Fruit fly (Drosophila melanogaster): Measurements from ENCODE around the gene CG33767.
"Not testable (repeated sequence)": the region's sequence is repeated elsewhere in the genome, so short reads cannot be mapped to it uniquely, and the experiment has no call there.

The CG33767 gene

DNA sequence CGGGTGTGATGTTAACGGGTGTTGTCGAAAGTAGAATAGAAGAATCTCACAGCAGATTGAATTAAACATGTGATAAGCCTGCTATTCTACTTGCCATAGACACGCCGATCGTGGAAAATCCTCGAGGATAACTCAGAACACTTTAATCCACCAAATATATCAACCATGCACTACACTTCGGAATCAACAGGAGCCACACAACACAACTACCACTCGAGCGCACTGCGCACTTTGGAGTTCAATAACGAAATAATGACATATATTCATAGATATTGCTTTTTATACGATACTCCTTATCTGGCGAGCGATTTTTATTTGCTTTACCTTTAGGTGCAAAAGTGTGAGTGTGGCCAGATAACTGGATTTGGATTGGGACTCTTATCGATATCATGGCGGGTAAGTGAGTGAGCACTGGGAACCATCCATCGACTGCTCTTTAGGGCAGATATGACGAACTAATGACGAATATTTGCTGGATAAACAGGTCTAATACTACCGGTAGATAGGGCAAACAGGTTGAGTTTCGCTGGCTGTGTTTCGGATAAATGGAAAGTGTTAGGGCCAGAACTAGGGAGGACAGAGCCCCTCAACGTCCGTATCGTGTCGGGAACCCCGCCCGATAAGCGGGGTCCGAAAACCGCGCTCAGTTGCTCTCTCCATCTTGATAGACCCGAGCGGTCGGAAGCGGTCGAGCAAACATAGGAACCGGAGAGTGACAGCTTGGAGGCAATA, 23.3 kb downstream of the CG33767 start, which contains the start of gene Jhbp6:
Gene Jhbp6, plus strand, starts transcription at position 682 of the 732 bp plus-strand sequence.
- no peak for TF ChIP-seq CTCF (optimal IDR thresholded peaks at IDR 0.05)
- TF ChIP-seq CG8478 (optimal IDR thresholded peaks at IDR 0.05) = no peak

DNA sequence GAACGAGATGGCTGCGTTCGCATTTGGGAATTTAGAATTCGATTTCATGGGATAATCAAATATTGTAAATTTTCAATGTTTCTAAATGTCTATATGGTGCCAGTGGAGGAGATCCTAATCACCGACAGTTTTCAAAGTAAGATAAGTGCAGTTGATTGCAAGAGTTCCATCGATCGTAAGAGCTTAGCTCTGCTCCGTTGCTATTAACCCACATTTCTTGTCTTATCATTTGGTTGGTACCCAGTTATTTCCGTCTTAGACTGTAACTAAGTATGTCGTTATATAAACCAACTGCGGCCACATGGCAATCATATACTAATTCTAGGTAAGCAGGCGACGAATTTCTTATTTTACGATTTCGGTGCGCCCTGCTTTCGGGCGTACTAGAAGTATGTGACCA, 24.1 kb downstream of the CG33767 start:
- no peak for TF ChIP-seq CG8478 (optimal IDR thresholded peaks at IDR 0.05)
- no peak for TF ChIP-seq CTCF (optimal IDR thresholded peaks at IDR 0.05)

DNA sequence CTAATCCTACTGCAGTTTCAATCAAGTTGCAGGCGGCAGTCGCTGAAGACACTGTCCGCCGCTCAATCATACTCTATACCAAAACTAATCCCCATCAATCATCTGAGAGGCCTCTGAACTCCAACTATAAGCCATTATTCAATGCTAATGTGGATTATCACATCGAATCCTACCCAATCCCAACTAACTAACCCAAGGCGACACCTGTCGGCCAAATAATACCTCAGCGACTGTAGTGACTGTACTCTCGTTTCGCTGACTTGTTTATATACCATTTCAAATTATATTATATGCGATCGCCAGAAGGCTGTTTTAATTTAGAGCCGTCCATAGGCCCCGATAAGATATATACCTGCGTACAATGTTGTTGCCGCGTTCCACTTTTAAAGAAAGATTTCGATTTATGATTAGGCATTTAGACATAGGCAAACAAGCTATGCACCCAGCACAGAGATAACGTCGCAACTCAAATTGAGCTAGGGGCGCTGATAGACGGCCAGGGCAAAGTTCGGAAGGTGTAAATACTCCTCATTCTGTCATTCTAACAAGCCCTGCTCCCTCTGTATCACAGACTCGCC, 25.7 kb downstream of the CG33767 start:
- peak; percentile 72 to 73 for TF ChIP-seq CTCF (optimal IDR thresholded peaks at IDR 0.05)
- TF ChIP-seq CG8478 (optimal IDR thresholded peaks at IDR 0.05) = no peak

DNA sequence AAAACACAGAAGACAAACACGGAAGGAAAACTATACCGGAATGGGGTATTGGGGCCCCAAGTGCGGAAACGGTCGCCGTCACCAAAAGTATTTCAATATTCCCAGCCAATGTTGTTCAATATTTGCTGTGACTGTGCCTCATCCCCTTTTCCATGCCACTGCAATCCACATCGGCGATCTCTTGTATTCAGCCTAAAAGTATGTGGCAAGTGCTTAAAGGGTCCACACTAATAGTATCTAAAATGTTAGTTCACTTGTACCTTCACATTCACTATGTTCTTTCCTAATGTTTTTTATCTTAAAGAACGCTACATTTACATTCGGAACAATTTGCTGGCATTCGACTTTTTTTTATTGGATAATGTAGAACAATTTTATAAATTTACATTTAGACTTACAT, 34.8 kb downstream of the CG33767 start:
- TF ChIP-seq CG8478 (optimal IDR thresholded peaks at IDR 0.05) = no peak
- peak in 1 of 2 experiments; percentile 8 for TF ChIP-seq CTCF (optimal IDR thresholded peaks at IDR 0.05)

DNA sequence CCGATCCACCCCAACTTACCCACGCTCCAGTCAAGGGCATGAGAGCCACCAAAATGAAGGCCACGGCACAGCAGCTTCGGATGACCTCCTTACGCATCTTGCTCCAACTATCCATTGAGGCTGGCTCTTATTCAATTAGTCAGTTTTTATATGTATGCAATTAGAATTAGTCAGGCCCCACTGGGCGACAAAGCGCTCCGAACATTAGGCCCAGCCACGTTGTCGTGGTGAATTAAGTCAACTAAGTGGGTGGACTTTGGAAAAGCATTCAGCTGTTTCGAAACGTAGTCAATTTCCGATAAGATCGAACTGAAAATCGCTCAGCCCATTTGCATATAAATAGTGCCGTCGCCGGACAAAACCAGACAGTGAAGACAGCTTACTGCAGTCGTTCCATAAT, 40.9 kb downstream of the CG33767 start, which contains the start of the genes CG14455 and CG14456:
Gene CG14455, minus strand, starts transcription at position 101 of the 400 bp plus-strand sequence.
Gene CG14456, plus strand, starts transcription at position 236 of the 400 bp plus-strand sequence.
- TF ChIP-seq CG8478 (optimal IDR thresholded peaks at IDR 0.05) (no peak), CTCF (optimal IDR thresholded peaks at IDR 0.05) (no peak)

DNA sequence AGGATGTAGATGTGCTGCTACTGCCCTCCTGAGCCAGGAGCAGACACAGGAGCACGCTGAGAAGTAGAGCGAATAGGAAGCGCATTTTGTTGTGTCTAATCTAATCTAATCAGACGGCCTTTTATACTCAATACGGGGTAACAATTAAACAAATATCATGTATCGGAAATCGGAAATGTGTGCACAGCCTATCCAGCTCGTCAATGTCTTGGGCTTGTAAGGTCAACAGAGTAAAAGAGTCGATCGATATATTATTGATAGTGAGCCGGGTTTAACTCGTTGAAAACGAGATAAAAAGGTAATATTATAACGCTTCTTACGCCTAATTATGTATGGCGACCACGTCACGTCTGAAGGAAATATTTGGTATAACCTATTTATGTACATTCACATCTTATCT, 46.3 kb downstream of the CG33767 start, which contains the start of gene CG14454:
Gene CG14454, minus strand, starts transcription at position 101 of the 400 bp plus-strand sequence.
- not testable (repeated sequence) for TF ChIP-seq CTCF, CG8478 (optimal IDR thresholded peaks at IDR 0.05)

DNA sequence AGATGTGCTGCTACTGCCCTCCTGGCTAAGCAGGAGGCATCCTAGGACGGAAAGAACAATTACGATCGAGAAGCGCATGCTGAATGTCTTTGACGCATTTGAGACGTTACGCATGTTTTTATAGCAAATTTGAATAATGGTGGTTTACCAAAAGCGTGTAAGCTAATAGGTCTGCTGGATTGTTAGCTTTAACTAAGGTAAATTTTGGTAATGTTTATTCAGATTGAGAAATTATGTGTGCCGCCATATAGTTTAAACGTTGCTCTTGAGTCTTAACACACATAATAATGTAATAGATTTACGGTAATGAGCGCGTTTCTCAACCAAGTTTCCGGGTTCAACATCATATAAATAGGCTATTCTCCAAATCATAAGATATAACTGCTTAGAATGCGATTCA, 47.6 kb downstream of the CG33767 start, which contains the start of the genes CG12546 and CG14453:
Gene CG12546, minus strand, starts transcription at position 101 of the 400 bp plus-strand sequence.
Gene CG14453, plus strand, starts transcription at position 372 of the 400 bp plus-strand sequence.
- TF ChIP-seq CG8478 (optimal IDR thresholded peaks at IDR 0.05) = no peak
- TF ChIP-seq CTCF (optimal IDR thresholded peaks at IDR 0.05) = no peak

DNA sequence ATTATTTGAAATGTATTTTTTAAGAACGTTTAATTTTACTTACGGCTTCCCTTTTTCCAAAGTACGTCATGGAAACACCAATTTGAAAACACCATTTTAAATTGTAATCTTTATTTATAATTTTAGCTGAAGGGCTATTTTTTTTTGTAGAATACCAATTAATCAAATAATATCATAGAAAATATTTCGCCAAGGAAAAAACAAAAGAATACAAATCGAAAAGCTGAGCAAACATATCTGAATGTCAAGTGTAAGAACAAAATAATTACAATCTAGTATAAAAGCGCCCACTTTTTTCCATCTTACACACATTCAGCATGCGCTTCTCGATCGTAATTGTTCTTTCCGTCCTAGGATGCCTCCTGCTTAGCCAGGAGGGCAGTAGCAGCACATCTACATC, 49.5 kb downstream of the CG33767 start, which contains the start of gene CG14452:
Gene CG14452, plus strand, starts transcription at position 301 of the 400 bp plus-strand sequence.
- TF ChIP-seq CG8478 (optimal IDR thresholded peaks at IDR 0.05) (no peak), CTCF (optimal IDR thresholded peaks at IDR 0.05) (no peak)

Data from S2 (cell line).